Worm (Caenorhabditis elegans) whole organism, L4/young adult: ENCODE data around the gene R155.5.

Source experiments
- W03F9.2 ChIP-seq: fragments of 150-350 bp; optimal IDR thresholded peaks from 2 replicates; lab custom pipeline; 2014; ENCODE audit warnings: missing biosample characterization, missing genetic modification characterization
- dao-5 ChIP-seq: sonication (generic microtip); optimal IDR thresholded peaks from 2 replicates; lab custom pipeline; 2016; ENCODE audit warnings: missing genotype, missing genetic modification characterization, moderate library complexity, missing compliant biosample characterization
- him-1 ChIP-seq: sonication (generic microtip); optimal IDR thresholded peaks from 2 replicates; lab custom pipeline; 2016; ENCODE audit warnings: missing genotype, missing genetic modification reagents, missing genetic modification characterization, missing compliant biosample characterization

- TF ChIP-seq him-1 (tag; lab: Kevin White, UChicago): no peak
- no peak for TF ChIP-seq W03F9.2 (tag; lab: Kevin White, UChicago)
- TF ChIP-seq dao-5 (tag; lab: Kevin White, UChicago): no peak
These were observed 14.5 kb upstream of the R155.5 start, which contains the start of gene Y39A3B.7 for ce11 chrIII:1984860-1985259.
